Fruit fly (Drosophila melanogaster) whole organism, embryonic: ENCODE results near the gene SCOT.
A peak's percentile ranks its signal among the peaks of the same experiment; 100 is the strongest.

Experiments used
- Awh ChIP-seq: fragments of 200-800 bp; sonication (Bioruptor generic); IDR thresholded peaks from 2 replicates; pipeline ENCODE4, ENCODE4 v1.3.6; 2022; ENCODE audit warnings: missing biosample characterization, missing genetic modification characterization
- CG12769 ChIP-seq: fragments of 200-800 bp; sonication (Bioruptor generic); optimal IDR thresholded peaks from 2 replicates; lab custom pipeline; 2019; ENCODE audit warnings: missing biosample characterization, mild to moderate bottlenecking, missing genetic modification characterization, moderate library complexity
- CG15514 ChIP-seq: fragments of 200-800 bp; sonication (Bioruptor generic); optimal IDR thresholded peaks from 3 replicates; lab custom pipeline; 2017; ENCODE audit warnings: missing biosample characterization, missing genetic modification characterization, mild to moderate bottlenecking, moderate library complexity, missing genetic modification reagents
- CG3726 ChIP-seq: fragments of 200-800 bp; sonication (Bioruptor generic); IDR thresholded peaks from 3 replicates; pipeline ENCODE4, ENCODE4 v1.3.6; 2022; ENCODE audit warnings: missing biosample characterization, missing genetic modification characterization
- CG6254 ChIP-seq: fragments of 200-800 bp; sonication (Bioruptor generic); optimal IDR thresholded peaks from 3 replicates; lab custom pipeline; 2017; ENCODE audit warnings: mild to moderate bottlenecking, missing biosample characterization, missing genetic modification reagents, missing genetic modification characterization
- Ets65A ChIP-seq: fragments of 200-800 bp; sonication (Bioruptor generic); peaks from one replicate; lab custom pipeline; 2016; ENCODE audit warnings: missing biosample characterization, missing genetic modification characterization
- Gug ChIP-seq: fragments of 200-800 bp; sonication (Bioruptor generic); IDR thresholded peaks from 4 replicates; pipeline ENCODE4 v1.3.6; 2022; ENCODE audit warnings: missing biosample characterization, missing genetic modification characterization
- Rfx ChIP-seq: fragments of 200-800 bp; sonication (Bioruptor generic); IDR thresholded peaks from 2 replicates; pipeline ENCODE4 v1.3.6; 2022; ENCODE audit warnings: missing biosample characterization, missing genetic modification characterization
- bbx ChIP-seq: fragments of 200-800 bp; sonication (Bioruptor generic); IDR thresholded peaks from 2 replicates; pipeline ENCODE4 v1.3.6; 2022; ENCODE audit warnings: missing biosample characterization, missing genetic modification characterization; ENCODE audit not compliant: partially characterized antibody
- onecut ChIP-seq: fragments of 200-800 bp; sonication (Bioruptor generic); IDR thresholded peaks from 2 replicates; pipeline ENCODE4 v1.3.6; 2022; ENCODE audit warnings: missing biosample characterization, missing genetic modification characterization
- pan ChIP-seq, 4 experiments: fragments of >200 bp in 3 of 4; fragments of 200-800 bp in 1 of 4; sonication (Bioruptor generic) in 1 of 4; optimal IDR thresholded peaks in 3 of 4; IDR thresholded peaks in 1 of 4; 2 replicates each; pipeline versions ENCODE4 v1.3.6 to Lab custom; 2017 to 2022; ENCODE audit warnings: missing biosample characterization in 2 of 4, missing genetic modification characterization in 2 of 4, mixed read lengths in 1 of 4

- TF ChIP-seq Gug (GFP tag; lab: Robert Waterston, UW): no peak
- TF ChIP-seq CG3726 (GFP tag; lab: Robert Waterston, UW): no peak
- TF ChIP-seq bbx (GFP tag; lab: Robert Waterston, UW): no peak
- TF ChIP-seq Ets65A: peak; percentile 42
- TF ChIP-seq Rfx (GFP tag; lab: Robert Waterston, UW): no peak
- TF ChIP-seq CG15514 (GFP tag; lab: Kevin White, UChicago): no peak
- TF ChIP-seq Awh: no peak
- no peak for TF ChIP-seq pan (optimal IDR thresholded peaks at IDR 0.05; lab: Kevin White, UChicago)
- TF ChIP-seq pan (GFP tag; optimal IDR thresholded peaks at IDR 0.05 in 1 of 2, IDR thresholded peaks at IDR 0.05 in 1 of 2): no peak
- no peak for TF ChIP-seq onecut
- no peak for TF ChIP-seq CG6254 (GFP tag; lab: Kevin White, UChicago)
- no peak for TF ChIP-seq CG12769
Observed at dm6 chr3L:1985406-1985805, 22.5 kb downstream of the SCOT start.
